Worm (Caenorhabditis elegans) whole organism, L4 larva: ENCODE results near the gene exl-1.

Experiments used
- D1046.2 ChIP-seq: fragments of 200-800 bp; sonication (Bioruptor generic); IDR thresholded peaks from 2 replicates; pipeline ENCODE4 v1.3.6; 2022; ENCODE audit warnings: missing genetic modification characterization, missing compliant biosample characterization
- F10B5.3 ChIP-seq: sonication (generic microtip); optimal IDR thresholded peaks from 2 replicates; lab custom pipeline; 2016; ENCODE audit warnings: mild to moderate bottlenecking, missing genetic modification characterization, missing compliant biosample characterization
- F37D6.2 ChIP-seq: sonication (generic microtip); optimal IDR thresholded peaks from 2 replicates; lab custom pipeline; 2016; ENCODE audit warnings: mild to moderate bottlenecking, missing genetic modification characterization, missing compliant biosample characterization
- F49E8.2 ChIP-seq: sonication (generic microtip); optimal IDR thresholded peaks from 2 replicates; lab custom pipeline; 2016; ENCODE audit warnings: missing compliant biosample characterization, mild to moderate bottlenecking, missing genetic modification characterization, borderline replicate concordance
- R02D3.7 ChIP-seq: fragments of 150-350 bp; sonication (generic microtip); optimal IDR thresholded peaks from 3 replicates; lab custom pipeline; 2014; ENCODE audit warnings: missing biosample characterization, missing genetic modification characterization
- T26A8.4 ChIP-seq: fragments of 200-800 bp; sonication (Bioruptor generic); IDR thresholded peaks from 2 replicates; pipeline ENCODE4 v1.3.6; 2022; ENCODE audit warnings: missing genetic modification characterization, missing compliant biosample characterization
- Y105C5A.15 ChIP-seq: fragments of 200-800 bp; sonication (Bioruptor generic); IDR thresholded peaks from 2 replicates; pipeline ENCODE4 v1.3.6; 2022; ENCODE audit warnings: missing genetic modification characterization, missing compliant biosample characterization
- ZK337.2 ChIP-seq: fragments of 200-800 bp; sonication (Bioruptor generic); IDR thresholded peaks from 2 replicates; pipeline ENCODE4 v1.3.6; 2022; ENCODE audit warnings: missing genetic modification reagents, missing genetic modification characterization, missing compliant biosample characterization
- aly-2 ChIP-seq: sonication (generic microtip); optimal IDR thresholded peaks from 2 replicates; lab custom pipeline; 2018; ENCODE audit warnings: missing biosample characterization, missing genetic modification characterization
- ceh-20 ChIP-seq: fragments of 200-800 bp; sonication (Bioruptor generic); IDR thresholded peaks from 2 replicates; pipeline ENCODE4 v1.3.6; 2022; ENCODE audit warnings: missing genetic modification reagents, missing genetic modification characterization, missing compliant biosample characterization
- ceh-28 ChIP-seq: fragments of 150-350 bp; optimal IDR thresholded peaks from 2 replicates; lab custom pipeline; 2014; ENCODE audit warnings: missing biosample characterization, missing genetic modification reagents, missing genetic modification characterization
- ceh-44 ChIP-seq: fragments of 200-800 bp; sonication (Bioruptor generic); IDR thresholded peaks from 2 replicates; pipeline ENCODE4 v1.3.6; 2022; ENCODE audit warnings: missing genetic modification reagents, missing genetic modification characterization, missing compliant biosample characterization
- ceh-62 ChIP-seq: sonication (generic microtip); optimal IDR thresholded peaks from 2 replicates; lab custom pipeline; 2017; ENCODE audit warnings: missing biosample characterization, missing genetic modification characterization
- ces-1 ChIP-seq: fragments of 150-350 bp; sonication (generic microtip); optimal IDR thresholded peaks from 4 replicates; lab custom pipeline; 2014; ENCODE audit warnings: missing biosample characterization, missing genetic modification reagents, missing genetic modification characterization
- cey-2 ChIP-seq: sonication (generic microtip); optimal IDR thresholded peaks from 3 replicates; lab custom pipeline; 2017; ENCODE audit warnings: missing genetic modification characterization, mild to moderate bottlenecking, missing compliant biosample characterization, antibody characterized with exemption, borderline replicate concordance; ENCODE audit not compliant: insufficient read depth
- daf-12 ChIP-seq: fragments of 150-350 bp; optimal IDR thresholded peaks from 2 replicates; lab custom pipeline; 2014; ENCODE audit warnings: missing biosample characterization, missing genetic modification reagents, missing genetic modification characterization
- dmd-8 ChIP-seq: fragments of 200-800 bp; sonication (Bioruptor generic); IDR thresholded peaks from 2 replicates; pipeline ENCODE4 v1.3.6; 2022; ENCODE audit warnings: missing genetic modification characterization, missing compliant biosample characterization
- dmd-9 ChIP-seq: fragments of 200-800 bp; sonication (Bioruptor generic); IDR thresholded peaks from 2 replicates; pipeline ENCODE4 v1.3.6; 2022; ENCODE audit warnings: missing genetic modification reagents, missing genetic modification characterization, missing compliant biosample characterization
- dpl-1 ChIP-seq: fragments of 150-350 bp; optimal IDR thresholded peaks from 2 replicates; lab custom pipeline; 2014; ENCODE audit warnings: missing biosample characterization, missing genetic modification reagents, missing genetic modification characterization
- duxl-1 ChIP-seq: sonication (generic microtip); optimal IDR thresholded peaks from 2 replicates; lab custom pipeline; 2016; ENCODE audit warnings: mild to moderate bottlenecking, missing genetic modification characterization, moderate library complexity, missing compliant biosample characterization; ENCODE audit not compliant: poor library complexity
- dve-1 ChIP-seq: sonication (generic microtip); optimal IDR thresholded peaks from 2 replicates; lab custom pipeline; 2017; ENCODE audit warnings: antibody characterized with exemption, mild to moderate bottlenecking, missing genetic modification characterization, missing compliant biosample characterization; ENCODE audit not compliant: insufficient read depth
- fos-1 ChIP-seq: fragments of 150-350 bp; optimal IDR thresholded peaks from 2 replicates; lab custom pipeline; 2014; ENCODE audit warnings: missing biosample characterization, missing genetic modification characterization
- gei-8 ChIP-seq: fragments of 200-800 bp; sonication (Bioruptor generic); optimal IDR thresholded peaks from 2 replicates; lab custom pipeline; 2018; ENCODE audit warnings: mild to moderate bottlenecking, missing genetic modification characterization, missing compliant biosample characterization
- hlh-11 ChIP-seq: fragments of 200-800 bp; sonication (Bioruptor generic); optimal IDR thresholded peaks from 2 replicates; lab custom pipeline; 2018; ENCODE audit warnings: mild to moderate bottlenecking, missing genetic modification characterization, missing compliant biosample characterization
- lin-13 ChIP-seq: fragments of 150-350 bp; optimal IDR thresholded peaks from 2 replicates; lab custom pipeline; 2014; ENCODE audit warnings: missing biosample characterization, missing genetic modification reagents, missing genetic modification characterization
- lin-15B ChIP-seq: fragments of 150-350 bp; sonication (generic microtip); optimal IDR thresholded peaks from 3 replicates; lab custom pipeline; 2014; ENCODE audit warnings: missing biosample characterization, missing genetic modification characterization
- lin-29 ChIP-seq: fragments of 200-800 bp; sonication (Bioruptor generic); IDR thresholded peaks from 2 replicates; pipeline ENCODE4 v1.3.6; 2022; ENCODE audit warnings: missing genetic modification reagents, missing genetic modification characterization, missing compliant biosample characterization
- lin-39 ChIP-seq: fragments of 150-350 bp; optimal IDR thresholded peaks from 2 replicates; lab custom pipeline; 2014; ENCODE audit warnings: missing biosample characterization, missing genetic modification reagents, missing genetic modification characterization
- lsy-2 ChIP-seq, 2 experiments: fragments of 150-350 bp in 1 of 2; sonication (generic microtip) in 1 of 2; optimal IDR thresholded peaks; 2 replicates each; lab custom pipeline; 2014 to 2017; ENCODE audit warnings: missing biosample characterization in 2 of 2, missing genetic modification characterization in 2 of 2
- madf-5 ChIP-seq, 2 experiments: fragments of 200-800 bp; sonication (Bioruptor generic); IDR thresholded peaks; 2 replicates each; pipeline ENCODE4 v1.3.6; 2022; ENCODE audit warnings: missing compliant biosample characterization in 2 of 2, missing genetic modification characterization in 2 of 2
- madf-9 ChIP-seq: fragments of 200-800 bp; sonication (Bioruptor generic); conservative IDR thresholded peaks from 2 replicates; pipeline ENCODE4 v1.3.6; 2022; ENCODE audit warnings: missing genetic modification reagents, missing genetic modification characterization, missing compliant biosample characterization
- mdl-1 ChIP-seq, 2 experiments: fragments of 150-350 bp in 1 of 2; sonication (generic microtip) in 1 of 2; optimal IDR thresholded peaks; 2 replicates each; lab custom pipeline; 2014 to 2017; ENCODE audit warnings: missing biosample characterization in 2 of 2, missing genetic modification characterization in 2 of 2
- mxl-2 ChIP-seq: fragments of 200-800 bp; sonication (Bioruptor generic); conservative IDR thresholded peaks from 2 replicates; pipeline ENCODE4 v1.3.6; 2022; ENCODE audit warnings: missing genetic modification reagents, missing genetic modification characterization, missing compliant biosample characterization
- nhr-10 ChIP-seq: fragments of 150-350 bp; optimal IDR thresholded peaks from 2 replicates; lab custom pipeline; 2014; ENCODE audit warnings: missing biosample characterization, missing genetic modification characterization
- nhr-102 ChIP-seq: sonication (generic microtip); optimal IDR thresholded peaks from 2 replicates; lab custom pipeline; 2016; ENCODE audit warnings: mild to moderate bottlenecking, missing genetic modification characterization, moderate library complexity, missing compliant biosample characterization
- nhr-237 ChIP-seq: sonication (generic microtip); optimal IDR thresholded peaks from 2 replicates; lab custom pipeline; 2017; ENCODE audit warnings: missing biosample characterization, missing genetic modification characterization
- nhr-41 ChIP-seq: fragments of 200-800 bp; sonication (Bioruptor generic); IDR thresholded peaks from 2 replicates; pipeline ENCODE4 v1.3.6; 2022; ENCODE audit warnings: missing genetic modification reagents, missing genetic modification characterization, missing compliant biosample characterization
- nhr-42 ChIP-seq: fragments of 200-800 bp; sonication (Bioruptor generic); IDR thresholded peaks from 2 replicates; pipeline ENCODE4 v1.3.6; 2022; ENCODE audit warnings: missing genetic modification characterization, missing compliant biosample characterization
- nhr-77 ChIP-seq: fragments of 150-350 bp; optimal IDR thresholded peaks from 2 replicates; lab custom pipeline; 2014; ENCODE audit warnings: missing biosample characterization, missing genetic modification characterization
- php-3 ChIP-seq: fragments of 200-800 bp; sonication (Bioruptor generic); IDR thresholded peaks from 2 replicates; pipeline ENCODE4 v1.3.6; 2022; ENCODE audit warnings: missing genetic modification reagents, missing genetic modification characterization, missing compliant biosample characterization
- saeg-2 ChIP-seq: fragments of 200-800 bp; sonication (Bioruptor generic); IDR thresholded peaks from 2 replicates; pipeline ENCODE4 v1.3.6; 2022; ENCODE audit warnings: missing genetic modification reagents, missing genetic modification characterization, missing compliant biosample characterization
- skn-1 ChIP-seq: fragments of 150-350 bp; optimal IDR thresholded peaks from 2 replicates; lab custom pipeline; 2014; ENCODE audit warnings: missing biosample characterization, missing genetic modification characterization
- snpc-1.2 ChIP-seq: fragments of 200-800 bp; sonication (Bioruptor generic); IDR thresholded peaks from 2 replicates; pipeline ENCODE4 v1.3.6; 2022; ENCODE audit warnings: missing genetic modification reagents, missing genetic modification characterization, missing compliant biosample characterization
- snpc-4 ChIP-seq: fragments of 150-350 bp; optimal IDR thresholded peaks from 2 replicates; lab custom pipeline; 2014; ENCODE audit warnings: missing biosample characterization, missing genetic modification characterization
- spr-1 ChIP-seq: sonication (generic microtip); optimal IDR thresholded peaks from 2 replicates; lab custom pipeline; 2016; ENCODE audit warnings: mild to moderate bottlenecking, missing genetic modification characterization, missing compliant biosample characterization
- unc-130 ChIP-seq: sonication (generic microtip); optimal IDR thresholded peaks from 2 replicates; lab custom pipeline; 2016; ENCODE audit warnings: missing genetic modification reagents, missing genetic modification characterization, missing compliant biosample characterization
- unc-62 ChIP-seq, 3 experiments: fragments of 150-350 bp in 1 of 3; sonication (generic microtip); optimal IDR thresholded peaks in 2 of 3; peaks in 1 of 3; 1 replicate in 1 of 3; 2 replicates in 2 of 3; lab custom pipeline; 2014 to 2017; ENCODE audit warnings: missing biosample characterization in 3 of 3, missing genetic modification characterization in 3 of 3, missing genetic modification reagents in 3 of 3, missing genotype in 1 of 3
- vab-7 ChIP-seq: fragments of 200-800 bp; sonication (Bioruptor generic); IDR thresholded peaks from 2 replicates; pipeline ENCODE4 v1.3.6; 2022; ENCODE audit warnings: missing genetic modification reagents, missing genetic modification characterization, missing compliant biosample characterization
- zfp-2 ChIP-seq: sonication (generic microtip); optimal IDR thresholded peaks from 2 replicates; lab custom pipeline; 2016; ENCODE audit warnings: mild to moderate bottlenecking, missing genetic modification characterization, missing compliant biosample characterization
- ztf-11 ChIP-seq: fragments of 150-350 bp; optimal IDR thresholded peaks from 2 replicates; lab custom pipeline; 2014; ENCODE audit warnings: missing biosample characterization, missing genetic modification characterization
- ztf-7 ChIP-seq: fragments of 150-350 bp; optimal IDR thresholded peaks from 2 replicates; lab custom pipeline; 2014; ENCODE audit warnings: missing biosample characterization, missing genetic modification characterization

The exl-1 gene

DNA sequence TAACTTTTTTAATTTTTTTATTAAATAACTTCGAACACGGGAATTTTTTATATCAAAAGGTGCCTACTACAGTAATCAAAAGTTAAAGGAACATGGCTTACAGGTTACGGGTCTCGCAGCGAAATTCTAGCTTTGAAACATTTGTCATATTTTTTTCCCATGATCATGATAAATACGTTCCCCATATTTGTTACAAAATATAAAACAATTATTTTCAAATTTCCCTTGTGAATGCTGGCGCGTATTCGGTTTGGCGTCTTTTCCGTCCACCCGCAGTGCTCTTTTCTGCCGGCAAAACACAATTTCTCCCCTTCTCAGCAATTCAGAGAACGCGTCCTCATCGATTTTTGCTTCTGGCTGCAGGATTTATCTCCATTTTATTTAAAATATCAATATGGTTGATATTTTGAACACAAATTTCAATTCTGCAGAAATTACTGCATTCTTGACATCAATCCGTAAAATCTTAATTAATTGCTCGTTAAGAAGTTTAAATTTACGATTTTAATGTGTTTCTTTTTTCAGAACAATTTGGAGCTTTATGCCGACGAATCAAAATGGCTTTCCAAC lies 48.0 kb downstream of the exl-1 start, which contains the start of gene imb-2 (continued):
- TF ChIP-seq saeg-2 (GFP tag; lab: Robert Waterston, UW) (no peak), hlh-11 (tag; lab: Kevin White, UChicago) (peak; percentile 26), unc-130 (GFP tag; lab: Kevin White, UChicago) (peak; percentile 2), cey-2 (no peak), madf-5 (GFP tag; IDR thresholded peaks at IDR 0.05; lab: Robert Waterston, UW) (no peak), ceh-20 (no peak), duxl-1 (tag; lab: Kevin White, UChicago) (no peak), ces-1 (GFP tag; lab: Kevin White, UChicago) (no peak), gei-8 (no peak), zfp-2 (tag; lab: Kevin White, UChicago) (no peak), mxl-2 (GFP tag; lab: Robert Waterston, UW) (no peak), ceh-28 (no peak), php-3 (no peak), ztf-7 (tag; lab: Kevin White, UChicago) (no peak), dmd-8 (no peak), snpc-1.2 (GFP tag; lab: Robert Waterston, UW) (no peak), ztf-11 (tag; lab: Kevin White, UChicago) (no peak), lin-29 (GFP tag; lab: Robert Waterston, UW) (no peak), nhr-42 (GFP tag; lab: Robert Waterston, UW) (peak; percentile 20; the same call in 1 of the 2 replicates), nhr-77 (tag; lab: Kevin White, UChicago) (peak; percentile 85), unc-62 (GFP tag; optimal IDR thresholded peaks at IDR 0.05 in 1 of 2; lab: Kevin White, UChicago) (peak in 1 of 2 experiments; percentile 84), unc-62 (tag; optimal IDR thresholded peaks at IDR 0.05; lab: Kevin White, UChicago) (no peak), spr-1 (tag; lab: Kevin White, UChicago) (no peak), ZK337.2 (GFP tag; lab: Robert Waterston, UW) (no peak), nhr-102 (no peak), lin-15B (no peak), lin-39 (tag; lab: Kevin White, UChicago) (no peak), F49E8.2 (tag; lab: Kevin White, UChicago) (peak; percentile 28), dve-1 (tag; lab: Kevin White, UChicago) (peak; percentile 45), Y105C5A.15 (GFP tag; lab: Robert Waterston, UW) (no peak), mdl-1 (tag; optimal IDR thresholded peaks at IDR 0.05; lab: Kevin White, UChicago) (peak in 1 of 2 experiments; percentile 16), T26A8.4 (GFP tag; lab: Robert Waterston, UW) (no peak), fos-1 (tag; lab: Kevin White, UChicago) (no peak), D1046.2 (no peak), F37D6.2 (tag; lab: Kevin White, UChicago) (peak; percentile 25), madf-9 (GFP tag; lab: Robert Waterston, UW) (no peak), nhr-237 (tag; lab: Kevin White, UChicago) (no peak), F10B5.3 (no peak), R02D3.7 (no peak), snpc-4 (tag; lab: Kevin White, UChicago) (no peak), nhr-41 (no peak), skn-1 (tag; lab: Kevin White, UChicago) (no peak), dpl-1 (peak; percentile 78), lsy-2 (tag; optimal IDR thresholded peaks at IDR 0.05; lab: Kevin White, UChicago) (peak in 1 of 2 experiments; percentile 91), ceh-62 (no peak), daf-12 (no peak), vab-7 (GFP tag; lab: Robert Waterston, UW) (peak; percentile 38; the same call in 1 of the 2 replicates), lin-13 (no peak), ceh-44 (GFP tag; lab: Robert Waterston, UW) (no peak), nhr-10 (no peak), aly-2 (tag; lab: Kevin White, UChicago) (no peak), dmd-9 (GFP tag; lab: Robert Waterston, UW) (no peak)
